Worm (Caenorhabditis elegans): ENCODE measurements around the gene cgh-1.
"Not testable (repeated sequence)": the region's sequence is repeated elsewhere in the genome, so short reads cannot be mapped to it uniquely, and the experiment has no call there.

The cgh-1 gene

DNA sequence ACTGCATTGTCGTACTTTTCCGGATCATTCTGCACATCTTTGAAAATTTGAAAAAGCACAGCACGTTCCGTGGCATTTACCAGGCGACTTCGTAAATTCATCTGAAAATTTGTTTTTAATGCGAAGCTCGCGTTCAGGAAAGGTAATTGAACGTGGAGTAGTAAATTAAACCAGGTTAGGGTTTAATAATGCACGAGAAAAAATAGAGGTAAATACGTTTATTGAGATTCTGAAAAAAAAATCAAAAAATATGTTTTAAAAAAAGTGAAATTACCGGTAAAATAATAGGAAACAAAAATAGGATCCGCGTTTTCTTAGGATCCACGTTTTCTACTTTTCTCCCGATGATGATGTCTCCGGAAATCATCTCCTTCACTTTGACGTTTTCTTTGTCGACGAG, 20.8 kb upstream of the cgh-1 start, which contains the start of gene clk-2:
Gene clk-2 (minus strand): TSS at position 101 of the 400 bp plus-strand sequence.
- TF ChIP-seq him-1 (tag; optimal IDR thresholded peaks at IDR 0.05) = no peak
- no peak for TF ChIP-seq dao-5 (tag; optimal IDR thresholded peaks at IDR 0.05)
- no peak for TF ChIP-seq W03F9.2 (tag; optimal IDR thresholded peaks at IDR 0.05)

DNA sequence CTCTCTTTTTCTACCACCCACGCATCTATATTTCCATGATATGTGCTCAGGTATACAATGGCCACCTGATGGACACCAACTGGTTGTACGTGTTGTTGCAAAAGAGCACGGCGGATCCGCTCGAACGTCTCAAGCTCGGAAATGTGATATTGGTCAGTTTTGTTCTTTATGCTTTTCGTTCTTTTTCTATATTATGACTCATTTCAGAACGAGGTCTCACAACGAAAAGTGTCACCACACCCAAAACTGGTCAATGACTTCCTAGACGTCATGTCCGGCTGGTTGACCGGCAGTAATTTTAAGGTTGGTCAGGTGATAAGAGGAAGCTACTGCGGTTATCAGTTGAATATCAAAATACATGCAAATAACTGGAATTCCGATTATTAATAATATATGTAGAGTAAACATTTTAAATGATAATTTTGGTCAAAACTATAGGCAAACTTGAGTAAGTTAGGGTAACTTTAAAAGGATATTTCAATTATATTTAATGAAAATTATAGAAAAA, 10.6 kb upstream of the cgh-1 start, which contains the start of gene cls-1:
Gene cls-1 (plus strand): TSS at position 51 of the 508 bp plus-strand sequence.
- TF ChIP-seq dao-5 (tag; optimal IDR thresholded peaks at IDR 0.05) = no peak
- TF ChIP-seq W03F9.2 (tag; optimal IDR thresholded peaks at IDR 0.05) = no peak
- TF ChIP-seq him-1 (tag; optimal IDR thresholded peaks at IDR 0.05) = no peak

DNA sequence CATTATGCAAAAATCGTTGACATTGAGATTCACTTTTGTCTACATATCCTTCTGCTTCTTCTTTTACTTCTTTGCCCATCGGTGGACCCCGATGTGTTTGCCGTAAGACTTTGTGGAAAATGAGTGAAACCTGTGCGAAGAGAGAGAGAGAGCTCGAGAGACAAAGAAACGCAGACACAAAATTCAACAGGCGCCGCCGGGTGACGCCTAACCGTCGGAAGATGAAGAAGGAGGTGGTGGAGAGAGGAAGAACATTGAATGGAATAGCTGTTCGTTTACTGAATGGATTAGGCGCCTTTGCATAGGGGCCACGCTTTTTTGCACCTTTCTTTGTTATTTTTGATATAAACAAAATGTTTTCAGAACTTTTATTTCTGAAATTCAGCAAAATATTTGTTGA, 9.4 kb upstream of the cgh-1 start:
- TF ChIP-seq him-1 (tag; optimal IDR thresholded peaks at IDR 0.05) (no peak), W03F9.2 (tag; optimal IDR thresholded peaks at IDR 0.05) (no peak), dao-5 (tag; optimal IDR thresholded peaks at IDR 0.05) (no peak)

DNA sequence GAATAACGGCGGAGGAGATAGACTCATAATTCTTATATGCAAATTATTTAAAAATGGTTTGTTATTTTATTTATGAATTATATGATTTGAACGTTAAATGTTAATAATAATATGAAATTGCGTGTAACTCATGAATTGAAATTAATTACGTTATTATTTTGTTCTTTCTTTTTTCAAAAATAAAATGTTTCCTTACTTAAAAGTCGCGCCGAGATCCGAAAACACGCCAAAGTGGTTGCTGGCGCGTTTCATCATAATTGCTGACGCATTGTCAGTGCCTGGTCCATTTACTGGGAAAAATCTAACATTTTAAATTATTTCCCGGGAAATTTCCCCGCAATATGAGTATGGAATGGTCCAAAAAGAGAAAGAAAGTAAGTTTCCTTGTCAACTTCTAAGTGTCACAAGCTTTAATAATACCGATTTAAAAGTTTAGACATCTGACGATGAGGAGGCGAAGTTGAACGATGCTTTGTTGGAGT, 1.8 kb upstream of the cgh-1 start, which contains the start of the genes C07H6.9 and sap-140:
Gene C07H6.9 (minus strand): TSS at position 51 of the 482 bp plus-strand sequence.
Gene sap-140 (plus strand): TSS at position 318 of the 482 bp plus-strand sequence.
- TF ChIP-seq him-1 (tag; optimal IDR thresholded peaks at IDR 0.05) = peak; percentile 24
- no peak for TF ChIP-seq dao-5 (tag; optimal IDR thresholded peaks at IDR 0.05)
- peak; percentile 83 for TF ChIP-seq W03F9.2 (tag; optimal IDR thresholded peaks at IDR 0.05)

DNA sequence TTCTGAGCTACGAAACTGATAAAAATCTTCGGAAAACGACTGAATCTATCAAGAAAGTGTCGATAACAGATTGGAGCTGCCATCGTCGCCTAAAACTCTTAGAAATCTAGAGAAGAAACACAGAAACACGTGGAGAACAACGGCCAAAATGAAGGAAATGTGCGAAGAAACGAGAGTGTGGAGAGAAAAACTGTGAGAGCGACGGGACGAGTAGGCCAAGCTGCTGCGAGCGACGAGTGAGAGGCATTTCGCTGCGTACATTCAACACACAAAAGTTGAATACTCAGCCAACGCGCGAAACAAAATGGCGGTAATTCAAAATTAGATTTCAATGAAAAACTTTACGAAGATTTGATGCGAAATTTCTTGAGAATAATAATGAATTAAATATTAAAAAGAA, 714 bp upstream of the cgh-1 start:
- TF ChIP-seq him-1 (tag; optimal IDR thresholded peaks at IDR 0.05) (no peak), W03F9.2 (tag; optimal IDR thresholded peaks at IDR 0.05) (peak; percentile 86), dao-5 (tag; optimal IDR thresholded peaks at IDR 0.05) (no peak)

DNA sequence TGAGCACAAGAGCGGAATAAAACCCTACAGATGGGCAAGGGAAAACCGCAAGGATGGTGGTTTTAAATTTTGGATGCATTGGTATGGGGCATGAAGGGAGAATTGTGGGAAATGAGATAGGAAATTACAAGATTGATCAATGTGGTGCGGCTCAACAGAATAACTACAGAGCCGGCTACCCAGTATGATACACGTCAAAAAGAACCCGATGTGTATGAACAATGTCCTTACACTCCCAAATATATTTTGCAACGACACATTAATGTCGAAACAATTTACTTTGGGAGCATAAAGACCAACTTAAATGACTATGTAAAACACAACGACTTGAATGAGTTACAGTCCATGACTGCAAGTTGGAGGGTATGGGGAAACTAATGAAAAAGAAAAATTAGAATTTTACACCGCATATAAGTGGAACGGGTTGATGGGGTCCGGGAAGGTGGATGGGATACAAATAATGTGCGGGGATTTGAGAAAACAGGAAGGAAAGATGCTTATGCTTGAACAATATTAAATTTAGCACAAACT, 2.0 kb downstream of the cgh-1 start:
- no peak for TF ChIP-seq him-1 (tag; optimal IDR thresholded peaks at IDR 0.05)
- peak; percentile 30 for TF ChIP-seq dao-5 (tag; optimal IDR thresholded peaks at IDR 0.05)
- TF ChIP-seq W03F9.2 (tag; optimal IDR thresholded peaks at IDR 0.05) = no peak

DNA sequence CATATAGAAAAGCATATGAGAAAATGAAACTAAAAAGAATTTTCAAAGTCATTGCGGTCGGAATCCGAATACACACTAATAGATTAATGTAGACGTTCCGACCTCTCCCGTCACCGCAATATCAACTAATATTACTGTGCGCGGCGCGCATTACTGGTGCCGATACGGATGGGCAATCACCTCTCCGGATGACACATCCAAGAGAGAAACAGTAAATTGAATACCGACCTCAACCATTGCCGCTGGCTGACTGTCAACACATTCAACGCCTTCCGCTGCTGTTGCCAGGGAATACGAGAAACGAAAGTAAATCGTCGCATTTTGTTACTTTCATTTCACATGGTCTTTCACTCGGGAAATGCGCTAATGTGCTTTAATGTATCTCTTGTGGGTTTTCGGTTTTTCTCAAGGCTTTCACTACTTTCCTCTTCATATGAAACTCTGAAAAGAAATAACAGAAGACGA, 2.8 kb downstream of the cgh-1 start:
- TF ChIP-seq dao-5 (tag; optimal IDR thresholded peaks at IDR 0.05) (no peak), W03F9.2 (tag; optimal IDR thresholded peaks at IDR 0.05) (no peak), him-1 (tag; optimal IDR thresholded peaks at IDR 0.05) (no peak)

DNA sequence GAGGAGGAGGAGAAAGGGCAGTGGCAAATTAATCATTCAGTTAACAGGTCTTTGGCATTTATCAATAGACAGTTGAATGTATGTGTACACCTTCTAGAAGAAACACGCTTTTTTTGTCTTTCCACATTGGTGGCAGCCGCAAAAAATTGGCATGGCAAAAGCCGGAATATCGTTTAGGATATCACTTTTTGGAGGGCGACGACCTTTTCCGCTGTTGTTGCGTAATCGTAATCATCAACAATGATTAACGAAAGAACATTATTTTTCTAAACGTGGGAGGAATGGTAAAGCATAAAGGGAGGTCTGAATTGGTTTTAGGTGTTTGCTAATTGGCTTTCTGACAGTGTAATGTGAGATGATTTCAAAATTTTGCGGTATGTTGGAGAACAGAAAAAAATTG, 5.7 kb downstream of the cgh-1 start:
- TF ChIP-seq W03F9.2 (tag; optimal IDR thresholded peaks at IDR 0.05) = no peak
- TF ChIP-seq him-1 (tag; optimal IDR thresholded peaks at IDR 0.05) = no peak
- TF ChIP-seq dao-5 (tag; optimal IDR thresholded peaks at IDR 0.05) = no peak

DNA sequence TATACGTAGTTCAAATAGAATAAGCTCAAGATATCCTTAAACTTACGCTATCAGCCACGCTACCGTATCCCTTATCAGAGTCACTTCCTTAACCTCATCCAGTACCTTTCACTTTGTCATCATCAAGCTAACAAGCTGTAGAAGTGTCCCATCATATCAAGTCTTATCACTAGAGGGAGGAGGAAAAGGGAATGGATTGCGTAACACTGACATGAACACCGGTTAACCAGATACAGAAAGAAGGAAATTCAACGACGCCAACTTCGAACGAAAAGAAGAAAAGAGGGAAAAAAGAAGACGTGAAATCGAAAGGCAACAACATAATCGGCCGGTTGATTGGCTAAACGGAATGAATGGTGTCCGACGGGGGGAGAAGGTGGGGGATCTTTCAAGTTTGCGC, 7.6 kb downstream of the cgh-1 start:
- TF ChIP-seq W03F9.2 (tag; optimal IDR thresholded peaks at IDR 0.05) (no peak), him-1 (tag; optimal IDR thresholded peaks at IDR 0.05) (no peak), dao-5 (tag; optimal IDR thresholded peaks at IDR 0.05) (no peak)

DNA sequence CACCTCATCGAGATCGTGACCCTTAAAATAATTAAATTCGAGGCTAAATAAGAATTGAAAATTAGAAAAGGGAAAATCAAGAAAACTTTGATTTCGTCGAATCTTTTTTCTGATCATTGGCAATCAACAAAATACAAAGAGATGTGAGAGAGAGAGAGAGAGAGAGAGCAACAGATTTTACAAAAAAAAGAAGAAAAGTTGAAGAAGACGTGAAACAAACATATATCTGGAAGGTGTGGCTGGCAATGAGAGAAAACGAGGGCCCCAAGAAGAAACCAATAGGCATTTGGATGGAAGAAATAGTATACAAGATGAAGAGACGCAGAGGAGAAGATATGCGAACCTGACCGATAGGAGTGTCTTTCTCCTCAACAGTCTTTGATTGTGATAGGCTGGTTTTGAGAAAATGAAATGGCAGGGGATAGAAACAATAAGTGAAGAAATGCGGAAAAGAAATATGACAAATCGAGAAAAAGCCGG, 8.5 kb downstream of the cgh-1 start, which contains the start of gene mup-4:
Gene mup-4 (minus strand): TSS at position 51 of the 480 bp plus-strand sequence.
- no peak for TF ChIP-seq him-1 (tag; optimal IDR thresholded peaks at IDR 0.05)
- no peak for TF ChIP-seq W03F9.2 (tag; optimal IDR thresholded peaks at IDR 0.05)
- TF ChIP-seq dao-5 (tag; optimal IDR thresholded peaks at IDR 0.05) = no peak

DNA sequence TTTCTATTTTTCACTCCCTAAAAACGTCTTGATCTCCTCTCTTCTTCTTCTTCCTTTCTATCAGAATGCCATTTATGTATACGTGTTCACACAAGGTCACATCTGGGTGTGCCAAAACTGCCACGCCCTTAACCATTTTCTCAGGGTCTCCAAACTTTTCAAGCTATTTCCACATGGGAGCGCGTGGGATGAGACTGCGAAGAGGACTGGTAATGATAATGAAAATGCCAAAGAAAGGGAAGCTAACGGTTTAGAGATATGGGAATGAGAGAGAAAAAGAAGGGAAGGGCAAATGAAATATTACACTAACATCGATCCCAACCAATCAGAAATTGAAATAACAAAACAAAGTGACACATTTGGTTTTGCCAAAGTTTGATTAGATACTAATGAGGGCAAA, 9.3 kb downstream of the cgh-1 start:
- TF ChIP-seq dao-5 (tag; optimal IDR thresholded peaks at IDR 0.05) (no peak), him-1 (tag; optimal IDR thresholded peaks at IDR 0.05) (no peak), W03F9.2 (tag; optimal IDR thresholded peaks at IDR 0.05) (no peak)

DNA sequence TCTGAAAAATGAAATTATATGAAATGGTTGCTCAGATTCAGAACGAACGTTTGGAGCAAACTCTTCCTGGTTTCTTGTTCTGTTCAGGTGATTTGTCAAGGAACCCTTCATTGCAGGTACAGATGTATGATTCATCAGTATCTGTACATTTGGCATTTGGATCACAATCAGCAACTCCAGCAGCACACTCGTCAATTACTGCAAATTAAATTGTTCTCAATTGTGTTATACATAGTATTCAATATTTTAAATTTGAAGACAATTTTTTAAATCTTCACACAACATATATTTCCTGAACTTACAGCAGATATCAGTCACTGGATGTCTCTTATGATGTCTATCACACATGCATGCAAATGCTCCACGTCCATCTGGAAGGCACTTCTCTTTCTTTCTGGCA, 12.9 kb downstream of the cgh-1 start:
- TF ChIP-seq dao-5 (tag; optimal IDR thresholded peaks at IDR 0.05) (no peak), him-1 (tag; optimal IDR thresholded peaks at IDR 0.05) (no peak), W03F9.2 (tag; optimal IDR thresholded peaks at IDR 0.05) (no peak)

DNA sequence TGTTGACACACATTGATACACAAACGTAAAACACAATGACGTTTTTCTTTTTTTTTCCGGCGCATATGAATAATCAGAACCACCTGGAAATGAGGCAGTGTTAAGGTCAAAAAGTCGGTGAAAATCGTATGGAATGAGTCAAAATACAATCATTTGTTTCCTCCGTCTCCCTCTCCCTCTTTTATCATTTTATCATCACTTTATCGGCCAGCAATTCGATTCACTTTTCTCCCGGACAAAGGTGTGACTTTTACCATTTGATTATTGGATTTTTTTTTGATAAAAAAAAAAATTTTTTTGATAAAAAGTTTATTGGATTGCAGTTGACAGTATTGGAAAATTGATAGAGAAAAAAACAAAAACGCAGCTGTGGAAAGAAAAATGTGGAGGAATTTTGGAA, 18.7 kb downstream of the cgh-1 start:
- TF ChIP-seq dao-5 (tag; optimal IDR thresholded peaks at IDR 0.05) (no peak), W03F9.2 (tag; optimal IDR thresholded peaks at IDR 0.05) (no peak), him-1 (tag; optimal IDR thresholded peaks at IDR 0.05) (no peak)

DNA sequence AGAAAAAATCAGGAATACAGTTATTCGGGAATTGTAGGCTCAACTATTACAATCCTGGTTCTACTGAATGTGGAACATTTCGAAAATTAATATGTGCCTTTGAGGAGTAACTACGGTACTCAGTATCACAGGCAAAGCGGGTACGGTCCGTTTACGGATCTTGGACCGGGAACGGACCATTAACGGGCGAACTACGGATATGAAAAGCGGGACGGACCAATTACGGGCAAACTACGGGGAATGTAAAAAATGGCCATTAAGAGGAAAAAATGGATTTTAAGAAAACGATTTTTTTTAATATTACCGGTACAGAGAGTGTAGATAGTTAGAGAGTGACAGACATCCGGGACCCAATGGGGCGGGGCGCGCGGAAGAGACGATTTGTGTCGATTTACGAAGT, 28.7 kb downstream of the cgh-1 start, which contains the start of gene H14A12.5:
Gene H14A12.5 (minus strand): TSS at position 101 of the 400 bp plus-strand sequence.
- not testable (repeated sequence) for TF ChIP-seq W03F9.2, dao-5, him-1 (tag; optimal IDR thresholded peaks at IDR 0.05)

Measured in whole organism, L4/young adult.